Fruit fly (Drosophila melanogaster): ENCODE data around the gene CG9173.

CG9173 gene

DNA sequence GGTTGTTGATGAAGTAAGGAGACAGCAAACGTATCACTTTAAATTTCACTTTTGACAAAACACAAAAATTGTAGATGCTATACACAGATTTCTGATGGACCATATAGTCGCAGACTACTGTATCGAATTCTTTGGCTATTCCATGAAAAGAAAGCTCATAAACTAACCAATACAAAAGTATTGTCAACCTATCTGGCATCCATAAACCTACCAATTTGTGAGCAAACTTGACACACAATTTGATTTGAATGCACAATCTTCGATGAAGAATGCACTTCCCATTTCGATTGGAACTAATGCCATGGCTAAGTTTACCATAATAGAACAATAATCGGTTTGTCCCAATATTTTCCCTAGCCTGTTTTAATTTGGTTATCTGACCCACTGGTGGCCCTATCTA is at the start of gene CG9173:
Gene CG9173 (minus strand): TSS at position 101 of the 400 bp plus-strand sequence.
- TF ChIP-seq CG8478 (optimal IDR thresholded peaks at IDR 0.05) (no peak), usp (GFP tag; optimal IDR thresholded peaks at IDR 0.05) (no peak), pan (optimal IDR thresholded peaks at IDR 0.05) (no peak), Dll (optimal IDR thresholded peaks at IDR 0.05) (no peak), EcR (GFP tag; optimal IDR thresholded peaks at IDR 0.05) (no peak), psq (optimal IDR thresholded peaks at IDR 0.05) (no peak)

DNA sequence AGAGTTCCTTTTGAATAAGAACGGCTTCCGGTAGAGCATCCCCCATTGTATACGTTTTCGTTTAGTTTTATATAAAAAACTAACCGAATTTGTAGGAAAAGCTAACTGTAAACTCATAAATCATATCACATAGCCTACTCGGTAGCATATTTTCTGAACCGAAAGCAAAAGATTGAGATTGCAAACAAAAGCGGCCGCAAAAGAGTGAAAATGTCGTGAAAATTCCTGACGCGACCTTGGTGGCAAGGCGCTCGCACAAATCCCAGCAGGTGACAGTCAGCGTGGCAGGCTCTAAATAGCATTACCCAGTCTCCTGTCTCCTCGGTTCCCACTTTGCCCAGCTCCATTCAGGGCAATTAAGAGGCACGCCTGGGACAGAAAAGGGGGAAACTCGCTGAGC is 48.7 kb upstream of the CG9173 start, which contains the start of gene Naa30B:
Gene Naa30B (minus strand): TSS at position 101 of the 400 bp plus-strand sequence.
- TF ChIP-seq Dll (optimal IDR thresholded peaks at IDR 0.05) = no peak
- TF ChIP-seq CG8478 (optimal IDR thresholded peaks at IDR 0.05) = no peak
- TF ChIP-seq EcR (GFP tag; optimal IDR thresholded peaks at IDR 0.05) = no peak
- no peak for TF ChIP-seq psq (optimal IDR thresholded peaks at IDR 0.05)
- no peak for TF ChIP-seq usp (GFP tag; optimal IDR thresholded peaks at IDR 0.05)
- no peak for TF ChIP-seq pan (optimal IDR thresholded peaks at IDR 0.05)

DNA sequence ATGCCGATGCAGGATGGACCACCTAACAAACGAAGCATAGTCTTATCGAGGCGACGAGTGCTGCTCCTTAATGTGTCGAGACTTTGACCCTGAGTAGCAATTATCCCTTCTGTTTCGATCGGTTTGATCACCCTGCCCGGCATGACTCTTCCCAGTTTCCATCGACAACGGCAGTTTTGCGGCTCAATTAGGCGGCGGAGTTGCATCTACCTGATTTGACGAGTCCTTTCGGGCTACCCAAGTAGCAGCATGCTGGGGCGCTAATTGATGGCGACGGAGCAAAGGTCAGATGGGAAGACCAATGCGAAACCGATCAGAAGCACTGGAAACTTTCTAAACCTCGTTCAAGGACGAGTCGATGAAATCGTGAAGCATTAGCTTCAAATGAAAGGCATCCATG is 47.8 kb upstream of the CG9173 start:
- TF ChIP-seq Dll (optimal IDR thresholded peaks at IDR 0.05) = no peak
- TF ChIP-seq CG8478 (optimal IDR thresholded peaks at IDR 0.05) = no peak
- no peak for TF ChIP-seq pan (optimal IDR thresholded peaks at IDR 0.05)
- no peak for TF ChIP-seq usp (GFP tag; optimal IDR thresholded peaks at IDR 0.05)
- TF ChIP-seq EcR (GFP tag; optimal IDR thresholded peaks at IDR 0.05) = no peak
- TF ChIP-seq psq (optimal IDR thresholded peaks at IDR 0.05) = no peak

DNA sequence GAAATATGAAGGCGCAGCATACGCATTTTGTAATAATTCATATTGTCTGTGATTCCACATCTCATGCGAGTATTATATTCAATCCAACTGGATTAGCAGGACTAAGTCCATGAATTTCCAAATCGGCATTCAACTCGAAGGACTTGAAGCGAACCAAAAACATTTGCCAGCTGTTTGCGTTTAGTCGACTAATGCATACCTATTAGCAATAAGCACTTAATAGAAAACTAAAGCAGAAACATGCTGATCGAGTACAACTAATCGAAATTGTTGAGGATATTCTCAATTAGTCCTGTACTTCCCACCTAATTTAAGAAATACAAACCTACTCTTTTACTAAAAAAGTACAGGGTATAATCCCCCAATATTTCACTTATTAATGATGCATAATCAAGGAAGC is 46.0 kb upstream of the CG9173 start:
- no peak for TF ChIP-seq pan (optimal IDR thresholded peaks at IDR 0.05)
- no peak for TF ChIP-seq Dll (optimal IDR thresholded peaks at IDR 0.05)
- TF ChIP-seq usp (GFP tag; optimal IDR thresholded peaks at IDR 0.05) = no peak
- no peak for TF ChIP-seq psq (optimal IDR thresholded peaks at IDR 0.05)
- TF ChIP-seq EcR (GFP tag; optimal IDR thresholded peaks at IDR 0.05) = no peak
- TF ChIP-seq CG8478 (optimal IDR thresholded peaks at IDR 0.05) = no peak

DNA sequence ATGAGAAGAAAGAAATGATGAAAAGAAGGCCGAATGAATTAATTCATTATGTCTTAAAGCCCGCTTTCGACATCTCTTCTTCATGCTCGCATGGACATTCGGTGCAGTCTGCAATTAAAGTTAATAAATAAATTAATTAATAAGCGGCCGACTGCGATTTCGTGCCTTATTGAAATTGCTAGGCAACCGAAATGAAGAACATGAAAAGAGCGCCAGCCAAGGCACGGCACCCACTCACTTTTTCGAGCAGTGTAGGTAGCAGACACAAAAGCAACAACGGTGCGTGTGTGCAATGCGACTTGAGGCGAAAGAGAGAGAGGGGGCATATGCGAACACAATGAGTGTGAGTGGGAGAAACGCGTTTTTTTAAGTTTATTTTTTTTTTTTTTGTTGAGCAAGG is 41.2 kb upstream of the CG9173 start:
- TF ChIP-seq Dll (optimal IDR thresholded peaks at IDR 0.05) (no peak), psq (optimal IDR thresholded peaks at IDR 0.05) (no peak), usp (GFP tag; optimal IDR thresholded peaks at IDR 0.05) (no peak), pan (optimal IDR thresholded peaks at IDR 0.05) (no peak), CG8478 (optimal IDR thresholded peaks at IDR 0.05) (no peak), EcR (GFP tag; optimal IDR thresholded peaks at IDR 0.05) (no peak)

DNA sequence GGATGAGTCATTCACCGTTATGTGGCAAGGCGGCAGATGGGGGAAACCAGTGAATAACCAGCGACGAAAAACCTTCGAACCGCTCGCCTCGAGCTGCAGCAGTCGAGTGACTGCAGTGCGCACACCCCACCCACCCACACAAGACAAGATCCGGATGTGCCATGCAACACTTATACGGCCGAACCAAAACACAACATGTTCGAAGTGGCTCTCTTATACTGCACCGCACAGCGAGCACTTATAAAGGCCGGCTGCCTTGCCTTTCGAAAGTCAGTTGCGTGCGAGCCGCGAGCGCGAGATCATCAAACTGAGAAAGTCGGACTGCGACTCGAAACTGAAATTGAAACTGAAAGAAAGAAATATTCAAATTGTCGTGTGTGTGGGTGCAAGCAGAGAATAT is 40.3 kb upstream of the CG9173 start, which contains the start of gene rho:
Gene rho (plus strand): TSS at position 265 of the 400 bp plus-strand sequence.
- TF ChIP-seq Dll (optimal IDR thresholded peaks at IDR 0.05) (peak; percentile 27), psq (optimal IDR thresholded peaks at IDR 0.05) (no peak)

DNA sequence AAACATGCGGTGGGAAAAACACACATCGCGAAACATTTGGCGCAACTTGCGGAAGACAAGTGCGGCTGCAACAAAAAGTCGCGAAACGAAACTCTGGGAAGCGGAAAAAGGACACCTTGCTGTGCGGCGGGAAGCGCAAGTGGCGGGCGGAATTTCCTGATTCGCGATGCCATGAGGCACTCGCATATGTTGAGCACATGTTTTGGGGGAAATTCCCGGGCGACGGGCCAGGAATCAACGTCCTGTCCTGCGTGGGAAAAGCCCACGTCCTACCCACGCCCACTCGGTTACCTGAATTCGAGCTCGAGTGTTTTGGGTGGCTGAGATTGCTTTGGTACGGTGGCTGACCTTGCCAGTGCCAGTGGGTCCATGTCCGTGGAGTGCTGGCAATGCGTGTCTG is 38.6 kb upstream of the CG9173 start:
- no peak for TF ChIP-seq psq (optimal IDR thresholded peaks at IDR 0.05)
- TF ChIP-seq EcR (GFP tag; optimal IDR thresholded peaks at IDR 0.05) = no peak
- TF ChIP-seq Dll (optimal IDR thresholded peaks at IDR 0.05) = no peak
- no peak for TF ChIP-seq CG8478 (optimal IDR thresholded peaks at IDR 0.05)
- no peak for TF ChIP-seq usp (GFP tag; optimal IDR thresholded peaks at IDR 0.05)
- no peak for TF ChIP-seq pan (optimal IDR thresholded peaks at IDR 0.05)

DNA sequence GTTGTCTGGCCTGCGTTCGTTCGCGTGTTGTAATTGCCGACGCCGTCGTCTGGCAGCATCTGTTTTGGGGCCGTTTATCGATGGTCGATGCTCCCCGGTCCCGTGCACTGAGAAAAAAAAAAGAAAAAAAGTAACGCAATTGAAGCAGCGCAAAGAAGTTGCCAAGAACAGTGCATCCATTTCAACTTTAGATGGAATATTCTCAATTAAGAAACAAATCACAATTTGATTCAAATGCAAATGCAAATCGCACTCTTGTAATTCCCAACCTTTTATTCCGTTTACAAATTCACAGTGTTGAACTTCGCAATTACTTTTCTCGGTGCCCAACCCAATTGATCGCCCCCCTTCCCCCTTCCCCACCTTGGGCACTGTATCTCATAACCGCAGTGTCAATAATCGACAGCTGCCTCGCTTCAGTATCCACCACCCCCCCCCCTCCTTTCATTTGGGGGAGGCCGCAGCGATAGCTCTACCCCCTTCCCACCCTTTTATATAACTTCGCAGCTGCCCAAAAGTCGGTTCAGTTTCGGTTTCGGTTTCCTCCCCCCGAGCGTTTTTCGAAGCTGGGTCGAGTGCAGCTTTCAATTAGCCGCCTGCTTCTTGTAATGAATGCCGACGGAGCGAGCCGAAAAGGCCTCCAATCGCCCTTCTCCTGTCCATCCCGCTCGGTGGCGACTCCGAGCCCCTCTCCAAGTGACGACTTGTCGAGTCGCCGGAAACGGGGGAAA is 34.9 kb upstream of the CG9173 start:
- TF ChIP-seq psq (optimal IDR thresholded peaks at IDR 0.05) (no peak), Dll (optimal IDR thresholded peaks at IDR 0.05) (peak; percentile 59), EcR (GFP tag; optimal IDR thresholded peaks at IDR 0.05) (peak in 1 of 2 experiments; percentile 48)

DNA sequence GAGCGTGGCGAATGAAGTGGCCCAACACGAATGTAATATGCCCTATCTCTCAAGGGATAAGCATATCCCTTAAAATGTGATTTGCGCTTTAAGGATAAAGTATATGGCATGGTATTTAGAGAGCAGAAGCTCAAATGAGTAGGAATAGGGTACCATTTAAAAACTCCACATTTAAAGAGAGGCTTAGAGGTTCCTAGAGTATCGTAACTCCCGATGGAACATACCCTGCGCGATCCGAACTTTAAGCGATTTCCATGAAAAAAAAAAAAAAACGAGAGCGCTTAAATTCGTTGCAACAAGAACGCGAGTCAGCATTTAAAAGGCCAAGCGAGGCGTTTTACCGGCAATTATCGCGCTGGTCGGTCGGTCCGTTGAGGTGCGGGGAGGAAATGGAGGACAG is 34.0 kb upstream of the CG9173 start:
- no peak for TF ChIP-seq EcR (GFP tag; optimal IDR thresholded peaks at IDR 0.05)
- TF ChIP-seq psq (optimal IDR thresholded peaks at IDR 0.05) = no peak
- TF ChIP-seq Dll (optimal IDR thresholded peaks at IDR 0.05) = no peak
- TF ChIP-seq CG8478 (optimal IDR thresholded peaks at IDR 0.05) = no peak

DNA sequence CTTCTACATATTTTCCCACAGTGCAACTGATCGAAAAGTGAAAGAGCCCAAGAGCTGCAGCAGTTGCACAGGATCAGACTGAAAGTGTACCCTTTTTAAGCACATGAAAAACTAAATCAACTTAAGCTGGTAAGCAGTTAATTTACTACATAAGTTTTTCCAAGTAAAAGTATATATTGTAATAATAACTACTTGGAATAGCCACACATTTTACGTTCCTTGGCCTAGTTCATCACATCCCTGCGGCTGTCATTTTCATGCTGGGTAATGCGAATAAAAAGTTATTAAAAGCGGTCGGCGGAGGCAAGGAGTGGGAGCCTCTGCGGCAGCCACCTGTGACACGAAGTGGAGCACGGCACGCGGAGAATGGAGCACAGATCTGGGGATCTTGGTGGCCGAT is 27.7 kb upstream of the CG9173 start:
- TF ChIP-seq CG8478 (optimal IDR thresholded peaks at IDR 0.05) (no peak), usp (GFP tag; optimal IDR thresholded peaks at IDR 0.05) (no peak), EcR (GFP tag; optimal IDR thresholded peaks at IDR 0.05) (no peak), Dll (optimal IDR thresholded peaks at IDR 0.05) (no peak), pan (optimal IDR thresholded peaks at IDR 0.05) (no peak), psq (optimal IDR thresholded peaks at IDR 0.05) (no peak)

DNA sequence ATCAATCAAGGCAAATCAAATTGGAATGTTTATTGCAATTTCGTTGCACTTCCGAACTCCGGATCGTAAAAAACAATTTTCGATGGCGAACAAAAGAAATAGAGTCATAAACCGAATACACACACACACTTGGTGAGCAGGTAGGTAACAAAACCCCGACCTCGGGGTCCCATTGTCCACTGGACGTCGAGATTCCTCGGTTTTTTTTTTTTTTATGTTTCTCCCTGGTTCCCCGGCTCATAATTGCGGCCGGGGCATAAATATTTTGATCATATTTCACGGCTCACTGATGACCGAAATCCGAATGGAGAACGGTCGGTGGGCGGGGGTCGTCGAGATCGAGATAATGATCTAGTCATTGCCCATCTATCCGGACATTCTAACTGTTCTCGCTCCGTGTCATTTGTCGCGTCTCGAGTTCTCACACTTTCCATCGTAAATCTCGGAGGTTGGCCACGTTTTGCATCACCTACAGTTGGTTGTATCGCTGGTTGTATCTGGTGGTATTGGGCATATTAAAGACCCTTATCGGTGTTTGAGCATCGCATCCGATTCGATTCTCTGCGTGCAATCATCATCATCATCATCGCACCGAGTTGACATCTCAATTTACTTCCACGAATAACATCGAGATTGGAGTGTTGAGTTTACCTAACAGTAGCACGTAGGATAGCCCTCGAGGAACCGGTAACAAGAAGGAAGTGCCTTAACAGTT is 24.7 kb upstream of the CG9173 start:
- TF ChIP-seq CG8478 (optimal IDR thresholded peaks at IDR 0.05) (no peak), psq (optimal IDR thresholded peaks at IDR 0.05) (no peak), EcR (GFP tag; optimal IDR thresholded peaks at IDR 0.05) (no peak), pan (optimal IDR thresholded peaks at IDR 0.05) (no peak), usp (GFP tag; optimal IDR thresholded peaks at IDR 0.05) (no peak), Dll (optimal IDR thresholded peaks at IDR 0.05) (no peak)

DNA sequence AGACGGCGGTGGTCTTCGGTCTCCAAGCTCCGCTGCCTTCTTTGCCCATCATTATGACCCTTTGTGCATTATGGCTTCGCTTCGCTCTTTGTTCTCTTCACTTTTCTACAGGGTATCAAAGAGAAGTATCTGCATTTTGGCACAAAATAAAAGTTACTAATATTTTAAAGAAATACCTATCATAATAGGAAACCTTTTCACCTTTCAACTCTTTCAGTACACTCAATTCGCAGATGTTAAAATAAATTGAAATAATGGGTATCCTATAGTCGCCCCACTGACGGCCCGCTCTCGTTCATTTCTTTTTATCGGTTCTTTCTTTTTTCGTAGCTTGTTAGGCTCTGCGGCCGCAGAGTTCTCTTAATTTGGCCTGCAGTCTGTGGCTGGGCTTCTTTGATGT is 19.6 kb upstream of the CG9173 start:
- TF ChIP-seq psq (optimal IDR thresholded peaks at IDR 0.05) (no peak), pan (optimal IDR thresholded peaks at IDR 0.05) (peak; percentile 94)

DNA sequence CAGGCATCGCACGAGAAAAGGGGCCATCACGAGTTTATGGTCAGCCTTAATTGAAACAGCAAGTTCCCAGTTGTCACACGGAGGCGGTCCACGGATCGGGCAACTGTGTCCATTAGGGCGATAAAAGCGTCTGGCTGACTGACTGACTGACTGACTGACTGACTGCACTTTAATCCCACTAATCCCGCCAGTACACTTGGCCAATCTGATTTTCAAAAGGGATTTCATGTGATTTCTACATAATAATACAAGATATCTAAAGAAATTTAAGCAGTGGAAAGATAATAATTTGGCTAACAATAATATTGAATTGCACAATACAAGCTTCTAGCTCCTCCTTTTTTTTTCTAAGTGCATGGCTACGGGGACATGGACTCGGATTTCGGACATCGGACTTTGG is 19.0 kb upstream of the CG9173 start:
- TF ChIP-seq EcR (GFP tag; optimal IDR thresholded peaks at IDR 0.05) (no peak), CG8478 (optimal IDR thresholded peaks at IDR 0.05) (no peak), Dll (optimal IDR thresholded peaks at IDR 0.05) (no peak), usp (GFP tag; optimal IDR thresholded peaks at IDR 0.05) (no peak), pan (optimal IDR thresholded peaks at IDR 0.05) (no peak), psq (optimal IDR thresholded peaks at IDR 0.05) (no peak)
